ENCODE assay signal across 1 worm cellular context in genomic region chrII:10607238-10607961, ce11.
A peak's percentile ranks its signal among the peaks of the same experiment; 100 is the strongest.
TF ChIP-seq lines count a peak whose summit lies in the region.

Gene ccm-3, minus strand, starts transcription at chrII:10607275.

TF ChIP-seq in whole organism, L1 larva, 84 proteins besides CTCF, POLR2A, EP300 and RAD21 (continued from another document):
- no peak for TF ChIP-seq hpl-2 (GFP tag; optimal IDR thresholded peaks at IDR 0.05; lab: Kevin White, UChicago)
- TF ChIP-seq skn-1 (tag; optimal IDR thresholded peaks at IDR 0.05; lab: Kevin White, UChicago) = no peak
- TF ChIP-seq hlh-17 (GFP tag; optimal IDR thresholded peaks at IDR 0.05; lab: Kevin White, UChicago; ENCODE audit: borderline replicate concordance) = no peak
- no peak for TF ChIP-seq ceh-63 (GFP tag; optimal IDR thresholded peaks at IDR 0.05; lab: Kevin White, UChicago)
- peak; percentile 26 to 62 (median 34) for TF ChIP-seq dpl-1 (GFP tag; optimal IDR thresholded peaks at IDR 0.05; lab: Kevin White, UChicago)
- no peak for TF ChIP-seq tbx-2 (tag; optimal IDR thresholded peaks at IDR 0.05; lab: Kevin White, UChicago)
- peak; percentile 43 to 52 for TF ChIP-seq efl-1 (optimal IDR thresholded peaks at IDR 0.05; lab: Kevin White, UChicago)
- peak in 1 of 2 experiments; percentile 45 for TF ChIP-seq efl-1 (GFP tag; optimal IDR thresholded peaks at IDR 0.05 in 1 of 2; lab: Kevin White, UChicago)
- no peak for TF ChIP-seq vab-15 (tag; optimal IDR thresholded peaks at IDR 0.05; lab: Kevin White, UChicago)
- peak; percentile 98 for TF ChIP-seq blmp-1 (tag; optimal IDR thresholded peaks at IDR 0.05; lab: Kevin White, UChicago)
- TF ChIP-seq unc-30 (tag; optimal IDR thresholded peaks at IDR 0.05; lab: Kevin White, UChicago) = no peak
- peak; percentile 46 to 51 for TF ChIP-seq lin-35 (GFP tag; optimal IDR thresholded peaks at IDR 0.05; lab: Kevin White, UChicago)
- no peak for TF ChIP-seq unc-62 (GFP tag; optimal IDR thresholded peaks at IDR 0.05; lab: Kevin White, UChicago)
- no peak for TF ChIP-seq snpc-4 (tag; optimal IDR thresholded peaks at IDR 0.05; lab: Kevin White, UChicago)
- TF ChIP-seq pqm-1 (tag; optimal IDR thresholded peaks at IDR 0.05; lab: Kevin White, UChicago) = no peak
- no peak for TF ChIP-seq nhr-85 (tag; lab: Kevin White, UChicago)
- TF ChIP-seq efl-3 (GFP tag; optimal IDR thresholded peaks at IDR 0.05; lab: Kevin White, UChicago) = no peak
- TF ChIP-seq hlh-4 (tag; optimal IDR thresholded peaks at IDR 0.05; lab: Kevin White, UChicago) = no peak
- no peak for TF ChIP-seq swsn-7 (tag; optimal IDR thresholded peaks at IDR 0.05; lab: Kevin White, UChicago)
- TF ChIP-seq lsy-2 (tag; optimal IDR thresholded peaks at IDR 0.05; lab: Kevin White, UChicago) = peak; percentile 15 to 77
- no peak for TF ChIP-seq nhr-237 (tag; optimal IDR thresholded peaks at IDR 0.05; lab: Kevin White, UChicago)
- TF ChIP-seq xbp-1 (tag; optimal IDR thresholded peaks at IDR 0.05; lab: Kevin White, UChicago) = peak; percentile 23
- TF ChIP-seq ztf-11 (tag; optimal IDR thresholded peaks at IDR 0.05; lab: Kevin White, UChicago) = no peak
- no peak for TF ChIP-seq zip-4 (GFP tag; optimal IDR thresholded peaks at IDR 0.05; lab: Kevin White, UChicago)
- no peak for TF ChIP-seq jun-1 (tag; optimal IDR thresholded peaks at IDR 0.05; lab: Kevin White, UChicago)
TF ChIP-seq in whole organism, L1 larva: peak in this region for 20.
